Worm (Caenorhabditis elegans): Measurements from ENCODE around the gene sri-34.
"Not testable (repeated sequence)": the region's sequence is repeated elsewhere in the genome, so short reads cannot be mapped to it uniquely, and the experiment has no call there.

- not testable (repeated sequence) for TF ChIP-seq nhr-28 (tag; optimal IDR thresholded peaks at IDR 0.05); nhr-237 (tag; optimal IDR thresholded peaks at IDR 0.05); mdl-1 (tag; optimal IDR thresholded peaks at IDR 0.05); fkh-10 (GFP tag; optimal IDR thresholded peaks at IDR 0.05); ces-1 (GFP tag; optimal IDR thresholded peaks at IDR 0.05); unc-130 (tag; optimal IDR thresholded peaks at IDR 0.05); nhr-90 (tag; optimal IDR thresholded peaks at IDR 0.05; ENCODE audit: poor library complexity); fos-1 (tag; optimal IDR thresholded peaks at IDR 0.05); mep-1 (tag; optimal IDR thresholded peaks at IDR 0.05); nhr-77 (tag; optimal IDR thresholded peaks at IDR 0.05); ztf-11 (tag; optimal IDR thresholded peaks at IDR 0.05); grh-1 (GFP tag; IDR thresholded peaks at IDR 0.05); isw-1 (GFP tag; IDR thresholded peaks at IDR 0.05); egl-13 (tag; optimal IDR thresholded peaks at IDR 0.05)
Observed at ce11 chrII:3142855-3143254, 16.0 kb downstream of the sri-34 start, which contains the start of gene sri-42.
